Fruit fly (Drosophila melanogaster): ENCODE measurements around the gene CG5707.

Gene CG5707

DNA sequence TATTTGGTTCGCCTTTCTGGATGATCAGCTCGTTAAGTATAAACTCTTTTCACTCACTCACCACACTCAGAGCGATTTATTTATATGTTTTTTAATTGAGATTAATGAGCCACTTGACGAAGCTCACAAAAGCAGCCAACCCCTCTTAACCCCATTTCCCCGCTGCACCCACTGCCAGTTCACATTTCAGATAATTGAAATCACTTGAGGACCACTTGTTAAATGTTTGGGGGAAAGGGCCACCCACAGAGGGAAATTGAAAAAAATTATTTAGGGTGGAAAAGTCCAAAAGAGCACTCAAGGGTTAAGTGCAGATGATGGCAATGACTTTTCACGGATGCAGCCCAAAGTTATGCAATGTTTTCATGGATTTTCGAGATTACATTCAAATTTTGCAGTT lies 39.3 kb downstream of the CG5707 start (continued):
- peak in 1 of 2 experiments; percentile 17 for TF ChIP-seq Pdp1 (GFP tag; optimal IDR thresholded peaks at IDR 0.05)
- TF ChIP-seq Ets97D (GFP tag; optimal IDR thresholded peaks at IDR 0.05) = no peak
- no peak for TF ChIP-seq Nf-YB (GFP tag; optimal IDR thresholded peaks at IDR 0.05)
- no peak for TF ChIP-seq BEAF-32 (GFP tag; optimal IDR thresholded peaks at IDR 0.05)
- TF ChIP-seq lab (GFP tag; optimal IDR thresholded peaks at IDR 0.05) = no peak
- TF ChIP-seq CG4617 (GFP tag; optimal IDR thresholded peaks at IDR 0.05; ENCODE audit: borderline replicate concordance) = no peak
- no peak for TF ChIP-seq tup (GFP tag; optimal IDR thresholded peaks at IDR 0.05)
- peak; percentile 9 for TF ChIP-seq CG5180 (GFP tag; optimal IDR thresholded peaks at IDR 0.05)
- TF ChIP-seq fu2 (GFP tag; optimal IDR thresholded peaks at IDR 0.05) = no peak
- TF ChIP-seq Oli (tag; optimal IDR thresholded peaks at IDR 0.05) = peak; percentile 18
- TF ChIP-seq Hr51 (GFP tag; optimal IDR thresholded peaks at IDR 0.05) = peak in 1 of 2 experiments; percentile 13
- TF ChIP-seq trem (tag; optimal IDR thresholded peaks at IDR 0.05) = no peak
- TF ChIP-seq Abd-B (GFP tag; optimal IDR thresholded peaks at IDR 0.05) = peak; percentile 12
- no peak for TF ChIP-seq hth (optimal IDR thresholded peaks at IDR 0.05)
- no peak for TF ChIP-seq Sry-β (GFP tag; optimal IDR thresholded peaks at IDR 0.05)
- TF ChIP-seq fd64A (GFP tag; optimal IDR thresholded peaks at IDR 0.05) = no peak
- TF ChIP-seq amos (GFP tag; IDR thresholded peaks at IDR 0.05; ENCODE audit: partially characterized antibody) = no peak
- no peak for TF ChIP-seq CG14860 (GFP tag; IDR thresholded peaks at IDR 0.05; ENCODE audit: partially characterized antibody)
- no peak; the same call in 1 of the 2 replicates for TF ChIP-seq lmd (GFP tag; IDR thresholded peaks at IDR 0.05)
- TF ChIP-seq Jarid2 (GFP tag; optimal IDR thresholded peaks at IDR 0.05) = no peak
- no peak for TF ChIP-seq CG5953 (GFP tag; IDR thresholded peaks at IDR 0.05)
- TF ChIP-seq dpn (GFP tag; optimal IDR thresholded peaks at IDR 0.05) = peak in 1 of 2 experiments; percentile 22
- TF ChIP-seq Hsf (GFP tag; optimal IDR thresholded peaks at IDR 0.05) = no peak
- TF ChIP-seq CG30431 (GFP tag; optimal IDR thresholded peaks at IDR 0.05) = no peak
- no peak for TF ChIP-seq CG13123 (GFP tag; optimal IDR thresholded peaks at IDR 0.05)
- no peak for TF ChIP-seq gce (GFP tag; IDR thresholded peaks at IDR 0.05)
- no peak for TF ChIP-seq h (optimal IDR thresholded peaks at IDR 0.05)
- TF ChIP-seq CG15514 (GFP tag; optimal IDR thresholded peaks at IDR 0.05) = no peak
- TF ChIP-seq ci (GFP tag; IDR thresholded peaks at IDR 0.05) = peak; percentile 50; the same call in 1 of the 3 replicates
- TF ChIP-seq Xbp1 (GFP tag; optimal IDR thresholded peaks at IDR 0.05) = no peak
- TF ChIP-seq nerfin-2 (GFP tag; IDR thresholded peaks at IDR 0.05; ENCODE audit: partially characterized antibody) = no peak
- TF ChIP-seq en (GFP tag; optimal IDR thresholded peaks at IDR 0.05) = no peak

DNA sequence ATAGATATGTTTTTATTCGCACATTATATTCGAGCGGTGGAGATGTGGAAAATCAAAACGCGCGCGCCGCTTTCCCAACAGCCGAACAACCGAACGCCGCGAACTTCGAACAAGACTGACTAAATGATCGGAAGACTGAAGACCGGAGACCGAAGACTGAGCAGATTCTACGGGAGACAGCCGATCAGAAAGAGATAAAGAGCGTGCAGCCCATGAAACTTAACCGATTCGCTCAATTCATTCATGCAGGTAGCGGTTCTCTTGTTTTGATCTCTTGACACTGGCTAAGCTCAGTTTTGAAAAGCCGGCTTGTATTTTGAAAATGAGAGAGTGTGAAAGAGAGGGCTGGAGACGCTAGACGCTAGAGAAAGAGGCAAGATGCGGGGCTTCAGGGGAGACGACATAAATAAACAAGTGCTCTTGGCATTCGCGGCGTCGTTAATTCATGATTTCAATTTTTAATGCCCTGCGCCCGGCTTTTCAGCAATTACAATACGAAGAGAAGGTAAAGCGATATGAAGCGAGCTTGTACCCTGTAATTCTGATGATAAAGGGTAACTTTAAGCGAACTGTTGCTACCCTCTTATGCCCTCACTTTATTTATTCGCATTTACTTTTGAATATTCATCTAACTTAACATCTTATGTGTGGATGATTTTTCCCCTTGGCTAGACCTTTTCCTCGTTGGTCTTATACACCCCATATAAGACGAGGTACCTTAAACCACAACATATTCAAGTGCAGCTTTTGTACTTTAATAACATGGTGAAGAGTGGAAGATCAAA lies 40.2 kb downstream of the CG5707 start, which contains the start of gene zormin:
Gene zormin, minus strand, starts transcription at position 113 of the 785 bp plus-strand sequence.
- peak; percentile 66 for TF ChIP-seq CG11504 (tag; optimal IDR thresholded peaks at IDR 0.05)
- peak; percentile 48 for TF ChIP-seq ind (GFP tag; optimal IDR thresholded peaks at IDR 0.05)
- peak; percentile 56 for TF ChIP-seq yki (optimal IDR thresholded peaks at IDR 0.05)
- TF ChIP-seq CG11247 (GFP tag; IDR thresholded peaks at IDR 0.05) = 0 out of 2 replicates have a peak, but pooled peaks have one; percentile 21
- peak; percentile 22 to 26 for TF ChIP-seq Pdp1 (GFP tag; optimal IDR thresholded peaks at IDR 0.05)
- TF ChIP-seq Dip2 (GFP tag; IDR thresholded peaks at IDR 0.05) = no peak
- peak; percentile 71 for TF ChIP-seq Ets65A (GFP tag)
- no peak for TF ChIP-seq h (optimal IDR thresholded peaks at IDR 0.05)
- TF ChIP-seq CG7839 (tag; optimal IDR thresholded peaks at IDR 0.05) = peak; percentile 38
- no peak for TF ChIP-seq zfh2 (GFP tag; optimal IDR thresholded peaks at IDR 0.05)
- TF ChIP-seq CG17359 (tag; optimal IDR thresholded peaks at IDR 0.05) = peak; percentile 40
- TF ChIP-seq pros (GFP tag; optimal IDR thresholded peaks at IDR 0.05) = peak; percentile 33
- peak; percentile 15 for TF ChIP-seq CG34376 (GFP tag; optimal IDR thresholded peaks at IDR 0.05)
- peak; percentile 16; the same call in 1 of the 3 replicates for TF ChIP-seq Aef1 (GFP tag; IDR thresholded peaks at IDR 0.05)
- TF ChIP-seq hbn (GFP tag; IDR thresholded peaks at IDR 0.05; ENCODE audit: partially characterized antibody) = peak; percentile 35
- TF ChIP-seq Sox102F (GFP tag; optimal IDR thresholded peaks at IDR 0.05) = peak; percentile 47
- TF ChIP-seq Spps (tag; optimal IDR thresholded peaks at IDR 0.05) = no peak
- TF ChIP-seq dysf (GFP tag; IDR thresholded peaks at IDR 0.05) = peak; percentile 55; the same call in 2 of the 3 replicates
- TF ChIP-seq Xrp1 (GFP tag; IDR thresholded peaks at IDR 0.05) = peak; percentile 36; the same call in 1 of the 2 replicates
